In genomic region chrIV:7689326-7689725, ce11 we compare ENCODE assay signal across 5 worm cellular contexts.
TF ChIP-seq lines count a peak whose summit lies in the region.

No protein-coding gene starts in this region.

TF ChIP-seq in whole organism, L1 larva, 84 proteins besides CTCF, POLR2A, EP300 and RAD21:
- TF ChIP-seq elt-2 (tag; optimal IDR thresholded peaks at IDR 0.05; lab: Kevin White, UChicago) (peak; percentile 74), nhr-19 (GFP tag; conservative IDR thresholded peaks at IDR 0.05; lab: Robert Waterston, UW) (no peak)

TF ChIP-seq in whole organism, L2 larva, 48 proteins besides CTCF, POLR2A, EP300 and RAD21:
- no peak for TF ChIP-seq R02D3.7 (tag; optimal IDR thresholded peaks at IDR 0.05; lab: Kevin White, UChicago)
- no peak for TF ChIP-seq alr-1 (tag; optimal IDR thresholded peaks at IDR 0.05; lab: Kevin White, UChicago)
- TF ChIP-seq mab-5 (tag; optimal IDR thresholded peaks at IDR 0.05; lab: Kevin White, UChicago), result no peak
- TF ChIP-seq sem-4 (tag; optimal IDR thresholded peaks at IDR 0.05; lab: Kevin White, UChicago), result no peak
- no peak for TF ChIP-seq ztf-4 (tag; optimal IDR thresholded peaks at IDR 0.05; lab: Kevin White, UChicago)
- no peak for TF ChIP-seq F13H6.1 (tag; optimal IDR thresholded peaks at IDR 0.05; lab: Kevin White, UChicago)
- TF ChIP-seq ZK546.5 (tag; optimal IDR thresholded peaks at IDR 0.05; lab: Kevin White, UChicago), result no peak
- no peak for TF ChIP-seq aly-2 (tag; optimal IDR thresholded peaks at IDR 0.05; lab: Kevin White, UChicago)
- no peak for TF ChIP-seq mbf-1 (tag; optimal IDR thresholded peaks at IDR 0.05; lab: Kevin White, UChicago)
- no peak for TF ChIP-seq nhr-25 (tag; optimal IDR thresholded peaks at IDR 0.05; lab: Kevin White, UChicago)
- no peak for TF ChIP-seq nhr-23 (tag; optimal IDR thresholded peaks at IDR 0.05; lab: Kevin White, UChicago)
- no peak for TF ChIP-seq lsy-2 (tag; optimal IDR thresholded peaks at IDR 0.05; lab: Kevin White, UChicago)
- TF ChIP-seq sma-9 (GFP tag; optimal IDR thresholded peaks at IDR 0.05; lab: Kevin White, UChicago), result peak; percentile 17
- no peak for TF ChIP-seq sma-9 (tag; optimal IDR thresholded peaks at IDR 0.05; lab: Kevin White, UChicago)
- peak; percentile 30 for TF ChIP-seq crh-2 (tag; optimal IDR thresholded peaks at IDR 0.05; lab: Kevin White, UChicago)
- peak; percentile 75 for TF ChIP-seq nhr-129 (tag; optimal IDR thresholded peaks at IDR 0.05; lab: Kevin White, UChicago)
- TF ChIP-seq lin-11 (tag; optimal IDR thresholded peaks at IDR 0.05; lab: Kevin White, UChicago), result no peak
- TF ChIP-seq fos-1 (tag; optimal IDR thresholded peaks at IDR 0.05; lab: Kevin White, UChicago), result peak; percentile 73
- no peak for TF ChIP-seq ztf-11 (tag; optimal IDR thresholded peaks at IDR 0.05; lab: Kevin White, UChicago)
- no peak for TF ChIP-seq lin-13 (GFP tag; optimal IDR thresholded peaks at IDR 0.05; lab: Kevin White, UChicago)

TF ChIP-seq in whole organism, L3 larva, 47 proteins besides CTCF, POLR2A, EP300 and RAD21:
- TF ChIP-seq nhr-23 (tag; optimal IDR thresholded peaks at IDR 0.05; lab: Kevin White, UChicago) (no peak), elt-2 (tag; optimal IDR thresholded peaks at IDR 0.05; lab: Kevin White, UChicago) (peak; percentile 85), pqm-1 (tag; optimal IDR thresholded peaks at IDR 0.05; lab: Kevin White, UChicago) (peak; percentile 23)

TF ChIP-seq in whole organism, L4 larva, 104 proteins besides CTCF, POLR2A, EP300 and RAD21:
- TF ChIP-seq T20F7.1 (GFP tag; optimal IDR thresholded peaks at IDR 0.05; lab: Kevin White, UChicago), result no peak
- TF ChIP-seq hlh-11 (tag; optimal IDR thresholded peaks at IDR 0.05; lab: Kevin White, UChicago), result peak; percentile 7
- TF ChIP-seq hif-1 (tag; optimal IDR thresholded peaks at IDR 0.05; lab: Kevin White, UChicago), result no peak
- peak; percentile 60 for TF ChIP-seq pqm-1 (tag; optimal IDR thresholded peaks at IDR 0.05; lab: Kevin White, UChicago)
- TF ChIP-seq duxl-1 (tag; optimal IDR thresholded peaks at IDR 0.05; lab: Kevin White, UChicago; ENCODE audit: poor library complexity), result no peak
- TF ChIP-seq nhr-10 (tag; optimal IDR thresholded peaks at IDR 0.05; lab: Kevin White, UChicago), result no peak
- no peak for TF ChIP-seq R02D3.7 (tag; optimal IDR thresholded peaks at IDR 0.05; lab: Kevin White, UChicago)
- TF ChIP-seq mxl-3 (GFP tag; optimal IDR thresholded peaks at IDR 0.05; lab: Kevin White, UChicago), result no peak
- no peak for TF ChIP-seq mdl-1 (tag; optimal IDR thresholded peaks at IDR 0.05; lab: Kevin White, UChicago)
- TF ChIP-seq gei-8 (GFP tag; optimal IDR thresholded peaks at IDR 0.05; lab: Kevin White, UChicago), result no peak
- peak; percentile 36 for TF ChIP-seq nhr-28 (tag; optimal IDR thresholded peaks at IDR 0.05; lab: Kevin White, UChicago)
- TF ChIP-seq F10B5.3 (tag; optimal IDR thresholded peaks at IDR 0.05; lab: Kevin White, UChicago), result no peak
- TF ChIP-seq daf-16 (GFP tag; optimal IDR thresholded peaks at IDR 0.05; lab: Kevin White, UChicago), result no peak
- TF ChIP-seq daf-16 (tag; optimal IDR thresholded peaks at IDR 0.05; lab: Kevin White, UChicago), result peak; percentile 76
- TF ChIP-seq unc-62 (GFP tag; optimal IDR thresholded peaks at IDR 0.05 in 1 of 2; lab: Kevin White, UChicago), result peak in 1 of 2 experiments; percentile 63
- no peak for TF ChIP-seq unc-62 (tag; optimal IDR thresholded peaks at IDR 0.05; lab: Kevin White, UChicago)

TF ChIP-seq in whole organism, young adult, 124 proteins besides CTCF, POLR2A, EP300 and RAD21:
- TF ChIP-seq nhr-80 (tag; optimal IDR thresholded peaks at IDR 0.05; lab: Kevin White, UChicago) (peak; percentile 46), F55B11.4 (tag; optimal IDR thresholded peaks at IDR 0.05; lab: Kevin White, UChicago; ENCODE audit: borderline replicate concordance, insufficient read depth) (no peak), atf-7 (tag; optimal IDR thresholded peaks at IDR 0.05; lab: Kevin White, UChicago) (no peak)
